Worm (Caenorhabditis elegans) whole organism, L3 larva: ENCODE measurements around the gene best-18.

ENCODE experiments used
- aly-2 ChIP-seq: fragments of 150-350 bp; optimal IDR thresholded peaks from 2 replicates; lab custom pipeline; 2014; ENCODE audit warnings: missing biosample characterization, missing genetic modification characterization
- ceh-16 ChIP-seq: sonication (generic microtip); optimal IDR thresholded peaks from 2 replicates; lab custom pipeline; 2017; ENCODE audit warnings: missing biosample characterization, missing genetic modification characterization
- egl-27 ChIP-seq: sonication (generic microtip); optimal IDR thresholded peaks from 4 replicates; lab custom pipeline; 2017; ENCODE audit warnings: missing biosample characterization, missing genetic modification reagents, missing genetic modification characterization
- fkh-10 ChIP-seq: sonication (generic microtip); optimal IDR thresholded peaks from 2 replicates; lab custom pipeline; 2017; ENCODE audit warnings: missing biosample characterization, missing genetic modification reagents, missing genetic modification characterization
- nhr-237 ChIP-seq: fragments of 150-350 bp; optimal IDR thresholded peaks from 2 replicates; lab custom pipeline; 2014; ENCODE audit warnings: missing biosample characterization, missing genetic modification characterization
- nhr-76 ChIP-seq: fragments of 150-350 bp; sonication (generic microtip); optimal IDR thresholded peaks from 5 replicates; lab custom pipeline; 2014; ENCODE audit warnings: missing biosample characterization, missing genetic modification characterization
- pha-4 ChIP-seq: fragments of 150-350 bp; optimal IDR thresholded peaks from 2 replicates; lab custom pipeline; 2014; ENCODE audit warnings: missing biosample characterization, missing genetic modification reagents, missing genetic modification characterization
- ztf-11 ChIP-seq: fragments of 150-350 bp; optimal IDR thresholded peaks from 2 replicates; lab custom pipeline; 2014; ENCODE audit warnings: missing biosample characterization, missing genetic modification characterization

ce11 chrIII:10254583-10254982 lies 42.4 kb downstream of the best-18 start, which contains the start of gene R01H10.4:
- no peak for TF ChIP-seq ztf-11 (tag; lab: Kevin White, UChicago)
- no peak for TF ChIP-seq nhr-76 (tag; lab: Kevin White, UChicago)
- TF ChIP-seq egl-27 (tag; lab: Kevin White, UChicago), result no peak
- no peak for TF ChIP-seq ceh-16 (tag; lab: Kevin White, UChicago)
- no peak for TF ChIP-seq fkh-10 (GFP tag; lab: Kevin White, UChicago)
- TF ChIP-seq aly-2 (tag; lab: Kevin White, UChicago), result no peak
- no peak for TF ChIP-seq nhr-237 (tag; lab: Kevin White, UChicago)
- no peak for TF ChIP-seq pha-4
